Worm (Caenorhabditis elegans) whole organism, L4 larva: Measurements from ENCODE around the gene sup-35.

Experiments
- F44E2.7 ChIP-seq: fragments of 200-800 bp; sonication (Bioruptor generic); IDR thresholded peaks from 2 replicates; pipeline ENCODE4 v2.1.2; 2022; ENCODE audit warnings: missing genetic modification characterization, missing compliant biosample characterization
- ama-1 ChIP-seq: fragments of 150-350 bp; optimal IDR thresholded peaks from 2 replicates; lab custom pipeline; 2014; ENCODE audit warnings: inconsistent platforms, mixed read lengths
- dmd-8 ChIP-seq: fragments of 200-800 bp; sonication (Bioruptor generic); IDR thresholded peaks from 2 replicates; pipeline ENCODE4 v1.3.6; 2022; ENCODE audit warnings: missing genetic modification characterization, missing compliant biosample characterization
- dmd-9 ChIP-seq: fragments of 200-800 bp; sonication (Bioruptor generic); IDR thresholded peaks from 2 replicates; pipeline ENCODE4 v1.3.6; 2022; ENCODE audit warnings: missing genetic modification reagents, missing genetic modification characterization, missing compliant biosample characterization
- hlh-11 ChIP-seq: fragments of 200-800 bp; sonication (Bioruptor generic); optimal IDR thresholded peaks from 2 replicates; lab custom pipeline; 2018; ENCODE audit warnings: mild to moderate bottlenecking, missing genetic modification characterization, missing compliant biosample characterization
- lin-39 ChIP-seq: fragments of 150-350 bp; optimal IDR thresholded peaks from 2 replicates; lab custom pipeline; 2014; ENCODE audit warnings: missing biosample characterization, missing genetic modification reagents, missing genetic modification characterization
- mdl-1 ChIP-seq, 2 experiments: fragments of 150-350 bp in 1 of 2; sonication (generic microtip) in 1 of 2; optimal IDR thresholded peaks; 2 replicates each; lab custom pipeline; 2014 to 2017; ENCODE audit warnings: missing biosample characterization in 2 of 2, missing genetic modification characterization in 2 of 2
- nhr-11 ChIP-seq: fragments of 150-350 bp; optimal IDR thresholded peaks from 2 replicates; lab custom pipeline; 2014; ENCODE audit warnings: missing biosample characterization, missing genetic modification characterization
- nhr-237 ChIP-seq: sonication (generic microtip); optimal IDR thresholded peaks from 2 replicates; lab custom pipeline; 2017; ENCODE audit warnings: missing biosample characterization, missing genetic modification characterization
- nhr-41 ChIP-seq: fragments of 200-800 bp; sonication (Bioruptor generic); IDR thresholded peaks from 2 replicates; pipeline ENCODE4 v1.3.6; 2022; ENCODE audit warnings: missing genetic modification reagents, missing genetic modification characterization, missing compliant biosample characterization
- pha-4 ChIP-seq, 2 experiments: fragments of 150-350 bp in 1 of 2; fragments of 200-800 bp in 1 of 2; sonication (Bioruptor generic) in 1 of 2; IDR thresholded peaks in 1 of 2; optimal IDR thresholded peaks in 1 of 2; 2 replicates each; pipeline versions ENCODE4 v1.3.6 to Lab custom; 2014 to 2022; ENCODE audit warnings: missing genetic modification characterization in 2 of 2, missing genetic modification reagents in 2 of 2, missing biosample characterization in 1 of 2, missing compliant biosample characterization in 1 of 2
- snpc-4 ChIP-seq: fragments of 150-350 bp; optimal IDR thresholded peaks from 2 replicates; lab custom pipeline; 2014; ENCODE audit warnings: missing biosample characterization, missing genetic modification characterization
- unc-39 ChIP-seq: sonication (generic microtip); optimal IDR thresholded peaks from 2 replicates; lab custom pipeline; 2017; ENCODE audit warnings: missing biosample characterization, missing genetic modification characterization

ce11 chrIII:11083993-11084392 is 35.0 kb downstream of the sup-35 start:
- no peak for TF ChIP-seq dmd-8 (GFP tag; lab: Robert Waterston, UW)
- TF ChIP-seq nhr-11 (tag; lab: Kevin White, UChicago): no peak
- no peak for TF ChIP-seq ama-1 (lab: Kevin White, UChicago)
- TF ChIP-seq lin-39: no peak
- TF ChIP-seq pha-4 (GFP tag; IDR thresholded peaks at IDR 0.05; lab: Robert Waterston, UW): no peak
- TF ChIP-seq pha-4 (tag; optimal IDR thresholded peaks at IDR 0.05; lab: Kevin White, UChicago): no peak
- no peak for TF ChIP-seq nhr-41 (GFP tag; lab: Robert Waterston, UW)
- no peak for TF ChIP-seq dmd-9 (GFP tag; lab: Robert Waterston, UW)
- TF ChIP-seq unc-39 (tag; lab: Kevin White, UChicago): no peak
- TF ChIP-seq snpc-4 (tag; lab: Kevin White, UChicago): no peak
- TF ChIP-seq hlh-11: no peak
- no peak for TF ChIP-seq mdl-1 (tag; optimal IDR thresholded peaks at IDR 0.05; lab: Kevin White, UChicago)
- no peak for TF ChIP-seq F44E2.7 (GFP tag; lab: Robert Waterston, UW)
- no peak for TF ChIP-seq nhr-237 (tag; lab: Kevin White, UChicago)
